Fruit fly (Drosophila melanogaster) whole organism, embryonic: ENCODE measurements around the gene CG43678.

Source experiments
- ATbp ChIP-seq: fragments of 200-800 bp; sonication (Bioruptor generic); optimal IDR thresholded peaks from 2 replicates; lab custom pipeline; 2017; ENCODE audit warnings: missing biosample characterization, mild to moderate bottlenecking, missing genetic modification characterization, missing genetic modification reagents
- Bdp1 ChIP-seq: fragments of 200-800 bp; sonication (Bioruptor generic); optimal IDR thresholded peaks from 3 replicates; lab custom pipeline; 2016; ENCODE audit warnings: missing biosample characterization, missing genetic modification characterization
- Blimp-1 ChIP-seq: fragments of 200-800 bp; sonication (Bioruptor generic); optimal IDR thresholded peaks from 3 replicates; lab custom pipeline; 2018; ENCODE audit warnings: missing biosample characterization, missing genetic modification characterization, mild to moderate bottlenecking, moderate library complexity, missing genetic modification reagents
- BtbVII ChIP-seq: fragments of 200-800 bp; sonication (Bioruptor generic); optimal IDR thresholded peaks from 3 replicates; lab custom pipeline; 2017; ENCODE audit warnings: missing biosample characterization, mild to moderate bottlenecking, missing genetic modification characterization
- CG10267 ChIP-seq: fragments of 200-800 bp; sonication (Bioruptor generic); optimal IDR thresholded peaks from 2 replicates; lab custom pipeline; 2018; ENCODE audit warnings: missing biosample characterization, mild to moderate bottlenecking, missing genetic modification characterization, moderate library complexity
- CG11560 ChIP-seq: fragments of 200-800 bp; sonication (Bioruptor generic); IDR thresholded peaks from 3 replicates; pipeline ENCODE4 v1.3.6; 2022; ENCODE audit warnings: missing biosample characterization, missing genetic modification characterization
- CG12391 ChIP-seq: fragments of 200-800 bp; sonication (Bioruptor generic); optimal IDR thresholded peaks from 3 replicates; lab custom pipeline; 2018; ENCODE audit warnings: missing biosample characterization, mild to moderate bottlenecking, missing genetic modification characterization, moderate library complexity
- CG14050 ChIP-seq: fragments of 200-800 bp; sonication (Bioruptor generic); IDR thresholded peaks from 3 replicates; pipeline ENCODE4 v1.3.6; 2022; ENCODE audit warnings: missing biosample characterization, missing genetic modification characterization
- CG14667 ChIP-seq: fragments of 200-800 bp; sonication (Bioruptor generic); IDR thresholded peaks from 2 replicates; pipeline ENCODE4 v1.3.6; 2022; ENCODE audit warnings: missing biosample characterization, missing genetic modification characterization
- CG1603 ChIP-seq: fragments of 200-800 bp; sonication (Bioruptor generic); optimal IDR thresholded peaks from 2 replicates; lab custom pipeline; 2019; ENCODE audit warnings: missing biosample characterization, mild to moderate bottlenecking, missing genetic modification characterization, moderate library complexity
- CG17361 ChIP-seq: fragments of 200-800 bp; sonication (Bioruptor generic); IDR thresholded peaks from 3 replicates; pipeline ENCODE4 v1.3.6; 2022; ENCODE audit warnings: missing biosample characterization, missing genetic modification characterization
- CG17829 ChIP-seq: fragments of 200-800 bp; optimal IDR thresholded peaks from 2 replicates; lab custom pipeline; 2019; ENCODE audit warnings: missing biosample characterization, mild to moderate bottlenecking, missing genetic modification characterization, moderate library complexity
- CG32767 ChIP-seq: fragments of 200-800 bp; sonication (Bioruptor generic); IDR thresholded peaks from 2 replicates; pipeline ENCODE4 v1.3.6; 2022; ENCODE audit warnings: missing biosample characterization, missing genetic modification characterization
- CG32772 ChIP-seq: fragments of 200-800 bp; sonication (Bioruptor generic); IDR thresholded peaks from 2 replicates; pipeline ENCODE4 v1.3.6; 2022; ENCODE audit warnings: missing biosample characterization, missing genetic modification characterization
- CG33213 ChIP-seq: fragments of 200-800 bp; sonication (Bioruptor generic); optimal IDR thresholded peaks from 3 replicates; lab custom pipeline; 2016; ENCODE audit warnings: missing biosample characterization, missing genetic modification characterization
- CG34422 ChIP-seq: fragments of 200-800 bp; sonication (Bioruptor generic); IDR thresholded peaks from 3 replicates; pipeline ENCODE4 v1.3.6; 2022; ENCODE audit warnings: missing biosample characterization, missing genetic modification characterization
- CG4730 ChIP-seq: fragments of 200-800 bp; sonication (Bioruptor generic); IDR thresholded peaks from 2 replicates; pipeline ENCODE4 v1.3.6; 2022; ENCODE audit warnings: missing biosample characterization, missing genetic modification characterization
- CG6254 ChIP-seq: fragments of 200-800 bp; sonication (Bioruptor generic); optimal IDR thresholded peaks from 3 replicates; lab custom pipeline; 2017; ENCODE audit warnings: mild to moderate bottlenecking, missing biosample characterization, missing genetic modification reagents, missing genetic modification characterization
- CG7786 ChIP-seq: fragments of 200-800 bp; sonication (Bioruptor generic); optimal IDR thresholded peaks from 2 replicates; lab custom pipeline; 2016; ENCODE audit warnings: missing biosample characterization, missing genetic modification characterization
- CG7963 ChIP-seq: fragments of 200-800 bp; sonication (Bioruptor generic); IDR thresholded peaks from 3 replicates; pipeline ENCODE4 v1.3.6; 2022; ENCODE audit warnings: missing biosample characterization, missing genetic modification characterization; ENCODE audit not compliant: partially characterized antibody
- CG8924 ChIP-seq: fragments of 200-800 bp; optimal IDR thresholded peaks from 3 replicates; lab custom pipeline; 2019; ENCODE audit warnings: missing biosample characterization, mild to moderate bottlenecking, missing genetic modification characterization, moderate library complexity
- CrebB ChIP-seq: fragments of 200-800 bp; sonication (Bioruptor generic); optimal IDR thresholded peaks from 3 replicates; lab custom pipeline; 2018; ENCODE audit warnings: missing biosample characterization, mild to moderate bottlenecking, missing genetic modification characterization
- Dad ChIP-seq: fragments of 200-800 bp; sonication (Bioruptor generic); optimal IDR thresholded peaks from 3 replicates; lab custom pipeline; 2016; ENCODE audit warnings: missing biosample characterization, missing genetic modification characterization
- Dll ChIP-seq: fragments of 200-800 bp; sonication (Bioruptor generic); IDR thresholded peaks from 4 replicates; pipeline ENCODE4 v1.3.6; 2022; ENCODE audit warnings: missing biosample characterization, missing genetic modification characterization; ENCODE audit not compliant: partially characterized antibody
- Ets65A ChIP-seq: fragments of 200-800 bp; sonication (Bioruptor generic); peaks from one replicate; lab custom pipeline; 2016; ENCODE audit warnings: missing biosample characterization, missing genetic modification characterization
- H15 ChIP-seq: fragments of 200-800 bp; sonication (Bioruptor generic); IDR thresholded peaks from 3 replicates; pipeline ENCODE4 v1.3.6; 2022; ENCODE audit warnings: missing biosample characterization, missing genetic modification characterization
- Hsf ChIP-seq: fragments of 200-800 bp; sonication (Bioruptor generic); optimal IDR thresholded peaks from 3 replicates; lab custom pipeline; 2016; ENCODE audit warnings: missing biosample characterization, missing genetic modification characterization
- Max ChIP-seq: fragments of 200-800 bp; sonication (Bioruptor generic); optimal IDR thresholded peaks from 2 replicates; lab custom pipeline; 2016; ENCODE audit warnings: missing biosample characterization, mild to moderate bottlenecking, missing genetic modification characterization
- Mrtf ChIP-seq: fragments of 200-800 bp; sonication (Bioruptor generic); IDR thresholded peaks from 3 replicates; pipeline ENCODE4 v1.3.6; 2022; ENCODE audit warnings: missing biosample characterization, missing genetic modification characterization
- Poxn ChIP-seq: fragments of 200-800 bp; sonication (Bioruptor generic); IDR thresholded peaks from 2 replicates; pipeline ENCODE4 v1.3.6; 2022; ENCODE audit warnings: missing biosample characterization, missing genetic modification characterization
- Rx ChIP-seq: fragments of 200-800 bp; sonication (Bioruptor generic); IDR thresholded peaks from 2 replicates; pipeline ENCODE4 v1.3.6; 2022; ENCODE audit warnings: missing biosample characterization, missing genetic modification characterization
- Side ChIP-seq: fragments of 200-800 bp; sonication (Bioruptor generic); optimal IDR thresholded peaks from 2 replicates; lab custom pipeline; 2016; ENCODE audit warnings: missing biosample characterization, missing genetic modification characterization
- Usf ChIP-seq: fragments of 200-800 bp; sonication (Bioruptor generic); optimal IDR thresholded peaks from 2 replicates; lab custom pipeline; 2017; ENCODE audit warnings: missing genotype, missing biosample characterization, missing genetic modification characterization
- Xrp1 ChIP-seq: fragments of 200-800 bp; sonication (Bioruptor generic); IDR thresholded peaks from 2 replicates; pipeline ENCODE4 v1.3.6; 2022; ENCODE audit warnings: missing biosample characterization, missing genetic modification characterization
- YL-1 ChIP-seq: fragments of 200-800 bp; sonication (Bioruptor generic); optimal IDR thresholded peaks from 3 replicates; lab custom pipeline; 2017; ENCODE audit warnings: missing biosample characterization, mild to moderate bottlenecking, missing genetic modification characterization
- ash1 ChIP-seq: fragments of 200-800 bp; sonication (Bioruptor generic); optimal IDR thresholded peaks from 2 replicates; lab custom pipeline; 2018; ENCODE audit warnings: missing biosample characterization, mild to moderate bottlenecking, missing genetic modification characterization
- caup ChIP-seq: fragments of 200-800 bp; sonication (Bioruptor generic); optimal IDR thresholded peaks from 3 replicates; lab custom pipeline; 2017; ENCODE audit warnings: missing biosample characterization, mild to moderate bottlenecking, missing genetic modification characterization, moderate library complexity; ENCODE audit not compliant: severe bottlenecking
- ci ChIP-seq: fragments of 200-800 bp; sonication (Bioruptor generic); IDR thresholded peaks from 3 replicates; pipeline ENCODE4 v1.3.6; 2022; ENCODE audit warnings: missing biosample characterization, missing genetic modification characterization
- crol ChIP-seq: fragments of 200-800 bp; sonication (Bioruptor generic); IDR thresholded peaks from 2 replicates; pipeline ENCODE4 v1.3.6; 2022; ENCODE audit warnings: missing biosample characterization, missing genetic modification characterization
- dysf ChIP-seq: fragments of 200-800 bp; sonication (Bioruptor generic); IDR thresholded peaks from 3 replicates; pipeline ENCODE4 v1.3.6; 2022; ENCODE audit warnings: missing biosample characterization, missing genetic modification characterization
- gcm ChIP-seq: fragments of 200-800 bp; sonication (Bioruptor generic); optimal IDR thresholded peaks from 2 replicates; lab custom pipeline; 2019; ENCODE audit warnings: missing biosample characterization, mild to moderate bottlenecking, missing genetic modification characterization, moderate library complexity
- h ChIP-seq: fragments of >200 bp; optimal IDR thresholded peaks from 2 replicates; lab custom pipeline; 2017
- hb ChIP-seq: fragments of 200-800 bp; sonication (Bioruptor generic); IDR thresholded peaks from 3 replicates; pipeline ENCODE4 v1.3.6; 2022; ENCODE audit warnings: missing biosample characterization, missing genetic modification characterization; ENCODE audit not compliant: partially characterized antibody
- lab ChIP-seq: fragments of 200-800 bp; sonication (Bioruptor generic); optimal IDR thresholded peaks from 3 replicates; lab custom pipeline; 2017; ENCODE audit warnings: missing biosample characterization, missing genetic modification characterization, mild to moderate bottlenecking, moderate library complexity, missing genetic modification reagents
- mld ChIP-seq: fragments of 200-800 bp; sonication (Bioruptor generic); IDR thresholded peaks from 3 replicates; pipeline ENCODE4 v1.3.6; 2022; ENCODE audit warnings: missing biosample characterization, missing genetic modification characterization; ENCODE audit not compliant: partially characterized antibody
- nerfin-2 ChIP-seq: fragments of 200-800 bp; sonication (Bioruptor generic); IDR thresholded peaks from 2 replicates; pipeline ENCODE4 v1.3.6; 2022; ENCODE audit warnings: missing biosample characterization, missing genetic modification characterization; ENCODE audit not compliant: partially characterized antibody
- phol ChIP-seq: fragments of 200-800 bp; sonication (Bioruptor generic); optimal IDR thresholded peaks from 3 replicates; lab custom pipeline; 2018; ENCODE audit warnings: missing biosample characterization, mild to moderate bottlenecking, missing genetic modification characterization, moderate library complexity
- rib ChIP-seq: fragments of 200-800 bp; sonication (Bioruptor generic); IDR thresholded peaks from 2 replicates; pipeline ENCODE4 v1.3.6; 2022; ENCODE audit warnings: missing biosample characterization, missing genetic modification characterization

Gene CG43678

dm6 chr3L:14999284-15000019, 49.8 kb downstream of the CG43678 start, which contains the start of the genes mRpL39 and Prosbeta2 (continued):
- TF ChIP-seq CG6254 (GFP tag; lab: Kevin White, UChicago): no peak
- TF ChIP-seq CG17361 (GFP tag; lab: Robert Waterston, UW): peak; percentile 87
- TF ChIP-seq Bdp1: no peak
- peak; percentile 28 for TF ChIP-seq Ets65A (GFP tag; lab: Kevin White, UChicago)
- TF ChIP-seq Hsf (GFP tag; lab: Kevin White, UChicago): no peak
- peak; percentile 61 for TF ChIP-seq CG14667
- peak; percentile 13 for TF ChIP-seq ATbp
- TF ChIP-seq Dad (GFP tag; lab: Kevin White, UChicago): no peak
- peak; percentile 58 for TF ChIP-seq phol
- no peak for TF ChIP-seq Side (GFP tag; lab: Kevin White, UChicago)
- 0 out of 2 replicates have a peak, but pooled peaks have one; percentile 27 for TF ChIP-seq Rx (GFP tag; lab: Robert Waterston, UW)
- TF ChIP-seq CG17829 (tag; lab: Kevin White, UChicago): peak; percentile 79
- peak; percentile 65; the same call in 2 of the 3 replicates for TF ChIP-seq Mrtf (GFP tag; lab: Robert Waterston, UW)
- TF ChIP-seq CG12391: peak; percentile 10
- no peak for TF ChIP-seq CrebB (tag; lab: Kevin White, UChicago)
- peak; percentile 46; the same call in 1 of the 2 replicates for TF ChIP-seq Poxn (GFP tag; lab: Robert Waterston, UW)
- peak; percentile 69 for TF ChIP-seq Blimp-1
- peak; percentile 84 for TF ChIP-seq CG34422
- TF ChIP-seq Max (GFP tag; lab: Kevin White, UChicago): peak; percentile 64
- TF ChIP-seq CG11560 (tag; lab: Robert Waterston, UW): peak; percentile 52; the same call in 1 of the 3 replicates
- peak; percentile 20 for TF ChIP-seq BtbVII (GFP tag; lab: Kevin White, UChicago)
- TF ChIP-seq CG7786: no peak
- TF ChIP-seq lab (GFP tag; lab: Kevin White, UChicago): peak; percentile 73
- TF ChIP-seq nerfin-2 (GFP tag; lab: Robert Waterston, UW): no peak; the same call in none of the 2 replicates
- TF ChIP-seq CG14050 (GFP tag; lab: Robert Waterston, UW): peak; percentile 23; the same call in 1 of the 3 replicates
- TF ChIP-seq H15: 0 out of 3 replicates have a peak, but pooled peaks have one; percentile 19
- peak; percentile 96 for TF ChIP-seq hb
- peak; percentile 77 for TF ChIP-seq dysf (GFP tag; lab: Robert Waterston, UW)
- peak; percentile 72 for TF ChIP-seq CG4730 (GFP tag; lab: Robert Waterston, UW)
- 0 out of 2 replicates have a peak, but pooled peaks have one; percentile 22 for TF ChIP-seq crol (GFP tag; lab: Robert Waterston, UW)
- TF ChIP-seq ash1 (GFP tag; lab: Kevin White, UChicago): no peak
- TF ChIP-seq YL-1 (GFP tag; lab: Kevin White, UChicago): no peak
- no peak for TF ChIP-seq CG33213 (GFP tag; lab: Kevin White, UChicago)
- peak; percentile 57; the same call in 2 of the 3 replicates for TF ChIP-seq CG7963 (GFP tag; lab: Robert Waterston, UW)
- 0 out of 2 replicates have a peak, but pooled peaks have one; percentile 26 for TF ChIP-seq rib (GFP tag; lab: Robert Waterston, UW)
- no peak for TF ChIP-seq CG1603
- 0 out of 2 replicates have a peak, but pooled peaks have one; percentile 10 for TF ChIP-seq CG32767
- no peak for TF ChIP-seq Usf (GFP tag; lab: Kevin White, UChicago)
- TF ChIP-seq CG8924 (tag; lab: Kevin White, UChicago): peak; percentile 65
- TF ChIP-seq mld (GFP tag; lab: Robert Waterston, UW): peak; percentile 76
- TF ChIP-seq CG10267 (tag; lab: Kevin White, UChicago): peak; percentile 76
- TF ChIP-seq ci (GFP tag; lab: Robert Waterston, UW): peak; percentile 10; the same call in 1 of the 3 replicates
- TF ChIP-seq caup (GFP tag; lab: Kevin White, UChicago): no peak
- peak; percentile 67 for TF ChIP-seq CG32772 (GFP tag; lab: Robert Waterston, UW)
- no peak for TF ChIP-seq h
- TF ChIP-seq Xrp1 (GFP tag; lab: Robert Waterston, UW): peak; percentile 76
- TF ChIP-seq gcm: peak; percentile 37
- peak; percentile 99 for TF ChIP-seq Dll
